Fruit fly (Drosophila melanogaster) whole organism, embryonic: ENCODE results near the gene CG5104.

Experiments used
- Asciz ChIP-seq: fragments of 200-800 bp; sonication (Bioruptor generic); optimal IDR thresholded peaks from 2 replicates; lab custom pipeline; 2017; ENCODE audit warnings: missing biosample characterization, mild to moderate bottlenecking, missing genetic modification characterization, missing genetic modification reagents
- B-H1 ChIP-seq: fragments of 200-800 bp; sonication (Bioruptor generic); IDR thresholded peaks from 3 replicates; pipeline ENCODE4 v1.3.6; 2022; ENCODE audit warnings: missing biosample characterization, missing genetic modification characterization
- Bdp1 ChIP-seq: fragments of 200-800 bp; sonication (Bioruptor generic); optimal IDR thresholded peaks from 3 replicates; lab custom pipeline; 2016; ENCODE audit warnings: missing biosample characterization, missing genetic modification characterization
- Bgb ChIP-seq: fragments of 200-800 bp; sonication (Bioruptor generic); IDR thresholded peaks from 2 replicates; pipeline ENCODE4 v1.3.6; 2022; ENCODE audit warnings: missing biosample characterization, missing genetic modification characterization; ENCODE audit not compliant: partially characterized antibody
- BtbVII ChIP-seq: fragments of 200-800 bp; sonication (Bioruptor generic); optimal IDR thresholded peaks from 3 replicates; lab custom pipeline; 2017; ENCODE audit warnings: missing biosample characterization, mild to moderate bottlenecking, missing genetic modification characterization
- CG10147 ChIP-seq: fragments of 200-800 bp; sonication (Bioruptor generic); optimal IDR thresholded peaks from 2 replicates; lab custom pipeline; 2019; ENCODE audit warnings: missing biosample characterization, mild to moderate bottlenecking, missing genetic modification characterization, moderate library complexity
- CG11085 ChIP-seq: fragments of 200-800 bp; sonication (Bioruptor generic); IDR thresholded peaks from 2 replicates; pipeline ENCODE4 v1.3.6; 2022; ENCODE audit warnings: missing biosample characterization, missing genetic modification characterization
- CG11398 ChIP-seq: fragments of 200-800 bp; sonication (Bioruptor generic); optimal IDR thresholded peaks from 2 replicates; lab custom pipeline; 2016; ENCODE audit warnings: missing biosample characterization, missing genetic modification characterization
- CG12744 ChIP-seq: fragments of 200-800 bp; sonication (Bioruptor generic); optimal IDR thresholded peaks from 2 replicates; lab custom pipeline; 2016; ENCODE audit warnings: missing biosample characterization, missing genetic modification characterization
- CG1602 ChIP-seq: fragments of 200-800 bp; sonication (Bioruptor generic); optimal IDR thresholded peaks from 3 replicates; lab custom pipeline; 2016; ENCODE audit warnings: missing biosample characterization, missing genetic modification characterization
- CG17802 ChIP-seq: fragments of 200-800 bp; sonication (Bioruptor generic); optimal IDR thresholded peaks from 2 replicates; lab custom pipeline; 2018; ENCODE audit warnings: missing biosample characterization, mild to moderate bottlenecking, missing genetic modification characterization, moderate library complexity
- CG17829 ChIP-seq: fragments of 200-800 bp; optimal IDR thresholded peaks from 2 replicates; lab custom pipeline; 2019; ENCODE audit warnings: missing biosample characterization, mild to moderate bottlenecking, missing genetic modification characterization, moderate library complexity
- CG2889 ChIP-seq: fragments of 200-800 bp; sonication (Bioruptor generic); IDR thresholded peaks from 3 replicates; pipeline ENCODE4 v1.3.6; 2022; ENCODE audit warnings: missing biosample characterization, missing genetic modification characterization
- CG31388 ChIP-seq: fragments of 200-800 bp; sonication (Bioruptor generic); optimal IDR thresholded peaks from 2 replicates; lab custom pipeline; 2016; ENCODE audit warnings: missing biosample characterization, missing genetic modification characterization
- CG3163 ChIP-seq: fragments of 200-800 bp; sonication (Bioruptor generic); optimal IDR thresholded peaks from 3 replicates; lab custom pipeline; 2016; ENCODE audit warnings: missing biosample characterization, missing genetic modification characterization
- CG42726 ChIP-seq: fragments of 200-800 bp; sonication (Bioruptor generic); IDR thresholded peaks from 2 replicates; pipeline ENCODE4 v1.3.6; 2022; ENCODE audit warnings: missing biosample characterization, missing genetic modification characterization; ENCODE audit not compliant: partially characterized antibody
- CG4617 ChIP-seq: fragments of 200-800 bp; sonication (Bioruptor generic); optimal IDR thresholded peaks from 3 replicates; lab custom pipeline; 2016; ENCODE audit warnings: missing biosample characterization, missing genetic modification characterization, borderline replicate concordance
- CG7963 ChIP-seq: fragments of 200-800 bp; sonication (Bioruptor generic); IDR thresholded peaks from 3 replicates; pipeline ENCODE4 v1.3.6; 2022; ENCODE audit warnings: missing biosample characterization, missing genetic modification characterization; ENCODE audit not compliant: partially characterized antibody
- CG8359 ChIP-seq: fragments of 200-800 bp; sonication (Bioruptor generic); optimal IDR thresholded peaks from 2 replicates; lab custom pipeline; 2017; ENCODE audit warnings: missing biosample characterization, mild to moderate bottlenecking, missing genetic modification characterization, borderline replicate concordance
- CG8924 ChIP-seq: fragments of 200-800 bp; optimal IDR thresholded peaks from 3 replicates; lab custom pipeline; 2019; ENCODE audit warnings: missing biosample characterization, mild to moderate bottlenecking, missing genetic modification characterization, moderate library complexity
- CG8944 ChIP-seq: fragments of 200-800 bp; sonication (Bioruptor generic); optimal IDR thresholded peaks from 3 replicates; lab custom pipeline; 2016; ENCODE audit warnings: missing biosample characterization, missing genetic modification characterization
- CTCF ChIP-seq: fragments of 200-800 bp; sonication (Bioruptor generic); optimal IDR thresholded peaks from 2 replicates; lab custom pipeline; 2017; ENCODE audit warnings: missing biosample characterization, mild to moderate bottlenecking, missing genetic modification characterization, moderate library complexity
- D19B ChIP-seq: fragments of 200-800 bp; sonication (Bioruptor generic); optimal IDR thresholded peaks from 2 replicates; lab custom pipeline; 2017; ENCODE audit warnings: missing biosample characterization, mild to moderate bottlenecking, missing genetic modification characterization
- Dip3 ChIP-seq: fragments of 200-800 bp; sonication (Bioruptor generic); optimal IDR thresholded peaks from 3 replicates; lab custom pipeline; 2016; ENCODE audit warnings: missing biosample characterization, missing genetic modification characterization
- Gsc ChIP-seq: fragments of 200-800 bp; sonication (Bioruptor generic); IDR thresholded peaks from 2 replicates; pipeline ENCODE4 v1.3.6; 2022; ENCODE audit warnings: missing biosample characterization, missing genetic modification characterization
- NC2α ChIP-seq: fragments of 200-800 bp; sonication (Bioruptor generic); optimal IDR thresholded peaks from 2 replicates; lab custom pipeline; 2016; ENCODE audit warnings: missing biosample characterization, missing genetic modification characterization
- NK7.1 ChIP-seq: fragments of 200-800 bp; sonication (Bioruptor generic); optimal IDR thresholded peaks from 3 replicates; lab custom pipeline; 2016; ENCODE audit warnings: missing biosample characterization, missing genetic modification characterization
- PHDP ChIP-seq: fragments of 200-800 bp; sonication (Bioruptor generic); optimal IDR thresholded peaks from 3 replicates; lab custom pipeline; 2018; ENCODE audit warnings: missing biosample characterization, mild to moderate bottlenecking, missing genetic modification characterization, moderate library complexity
- ap ChIP-seq: fragments of 200-800 bp; sonication (Bioruptor generic); IDR thresholded peaks from 2 replicates; pipeline ENCODE4 v1.3.6; 2022; ENCODE audit warnings: missing biosample characterization, missing genetic modification characterization
- ato ChIP-seq: fragments of 200-800 bp; sonication (Bioruptor generic); IDR thresholded peaks from 2 replicates; pipeline ENCODE4 v1.3.6; 2022; ENCODE audit warnings: missing biosample characterization, missing genetic modification characterization; ENCODE audit not compliant: partially characterized antibody
- bab2 ChIP-seq: fragments of 200-800 bp; sonication (Bioruptor generic); optimal IDR thresholded peaks from 2 replicates; lab custom pipeline; 2016; ENCODE audit warnings: missing biosample characterization, missing genetic modification characterization
- bbx ChIP-seq: fragments of 200-800 bp; sonication (Bioruptor generic); IDR thresholded peaks from 2 replicates; pipeline ENCODE4 v1.3.6; 2022; ENCODE audit warnings: missing biosample characterization, missing genetic modification characterization; ENCODE audit not compliant: partially characterized antibody
- caup ChIP-seq: fragments of 200-800 bp; sonication (Bioruptor generic); optimal IDR thresholded peaks from 3 replicates; lab custom pipeline; 2017; ENCODE audit warnings: missing biosample characterization, mild to moderate bottlenecking, missing genetic modification characterization, moderate library complexity; ENCODE audit not compliant: severe bottlenecking
- fru ChIP-seq: fragments of >200 bp; optimal IDR thresholded peaks from 2 replicates; lab custom pipeline; 2017
- gro ChIP-seq: fragments of 200-800 bp; sonication (Bioruptor generic); optimal IDR thresholded peaks from 2 replicates; lab custom pipeline; 2016; ENCODE audit warnings: missing biosample characterization, missing genetic modification characterization
- gsb ChIP-seq: fragments of 200-800 bp; sonication (Bioruptor generic); IDR thresholded peaks from 2 replicates; pipeline ENCODE4 v1.3.6; 2022; ENCODE audit warnings: missing biosample characterization, missing genetic modification characterization
- hbn ChIP-seq: fragments of 200-800 bp; sonication (Bioruptor generic); IDR thresholded peaks from 2 replicates; pipeline ENCODE4 v1.3.6; 2022; ENCODE audit warnings: missing biosample characterization, missing genetic modification characterization; ENCODE audit not compliant: partially characterized antibody
- jumu ChIP-seq: fragments of 200-800 bp; sonication (Bioruptor generic); optimal IDR thresholded peaks from 3 replicates; lab custom pipeline; 2016; ENCODE audit warnings: missing biosample characterization, missing genetic modification characterization
- knrl ChIP-seq: fragments of 200-800 bp; sonication (Bioruptor generic); IDR thresholded peaks from 3 replicates; pipeline ENCODE4 v1.3.6; 2022; ENCODE audit warnings: missing biosample characterization, missing genetic modification characterization; ENCODE audit not compliant: partially characterized antibody
- mld ChIP-seq: fragments of 200-800 bp; sonication (Bioruptor generic); IDR thresholded peaks from 3 replicates; pipeline ENCODE4 v1.3.6; 2022; ENCODE audit warnings: missing biosample characterization, missing genetic modification characterization; ENCODE audit not compliant: partially characterized antibody
- odd ChIP-seq: fragments of 200-800 bp; sonication (Bioruptor generic); optimal IDR thresholded peaks from 2 replicates; lab custom pipeline; 2017; ENCODE audit warnings: missing biosample characterization, mild to moderate bottlenecking, missing genetic modification characterization
- onecut ChIP-seq: fragments of 200-800 bp; sonication (Bioruptor generic); IDR thresholded peaks from 2 replicates; pipeline ENCODE4 v1.3.6; 2022; ENCODE audit warnings: missing biosample characterization, missing genetic modification characterization
- otp ChIP-seq: fragments of 200-800 bp; sonication (Bioruptor generic); IDR thresholded peaks from 3 replicates; pipeline ENCODE4, ENCODE4 v1.3.6; 2022; ENCODE audit warnings: missing biosample characterization, missing genetic modification characterization
- prd ChIP-seq, 3 experiments: fragments of >200 bp in 2 of 3; fragments of 200-800 bp in 1 of 3; sonication (Bioruptor generic) in 1 of 3; optimal IDR thresholded peaks in 2 of 3; IDR thresholded peaks in 1 of 3; 2 replicates in 2 of 3; 3 replicates in 1 of 3; pipeline versions ENCODE4 v1.3.6 to Lab custom; 2017 to 2022; ENCODE audit warnings: missing biosample characterization in 1 of 3, missing genetic modification characterization in 1 of 3
- pum ChIP-seq: fragments of 200-800 bp; sonication (Bioruptor generic); optimal IDR thresholded peaks from 2 replicates; lab custom pipeline; 2016; ENCODE audit warnings: missing biosample characterization, missing genetic modification characterization
- ranshi ChIP-seq: fragments of 200-800 bp; sonication (Bioruptor generic); IDR thresholded peaks from 2 replicates; pipeline ENCODE4 v1.3.6; 2022; ENCODE audit warnings: missing biosample characterization, missing genetic modification characterization
- schlank ChIP-seq: fragments of 200-800 bp; sonication (Bioruptor generic); optimal IDR thresholded peaks from 2 replicates; lab custom pipeline; 2018; ENCODE audit warnings: missing biosample characterization, mild to moderate bottlenecking, missing genetic modification characterization
- sd ChIP-seq: fragments of 200-800 bp; sonication (Bioruptor generic); optimal IDR thresholded peaks from 3 replicates; lab custom pipeline; 2018; ENCODE audit warnings: missing biosample characterization, mild to moderate bottlenecking, missing genetic modification characterization, moderate library complexity
- sr ChIP-seq: fragments of 200-800 bp; sonication (Bioruptor generic); IDR thresholded peaks from 3 replicates; pipeline ENCODE4 v1.3.6; 2022; ENCODE audit warnings: missing biosample characterization, missing genetic modification characterization
- stwl ChIP-seq: fragments of 200-800 bp; sonication (Bioruptor generic); optimal IDR thresholded peaks from 3 replicates; lab custom pipeline; 2018; ENCODE audit warnings: missing biosample characterization, mild to moderate bottlenecking, missing genetic modification characterization, moderate library complexity
- tup ChIP-seq: fragments of 200-800 bp; sonication (Bioruptor generic); optimal IDR thresholded peaks from 2 replicates; lab custom pipeline; 2016; ENCODE audit warnings: missing biosample characterization, mild to moderate bottlenecking, missing genetic modification characterization, moderate library complexity

Gene CG5104

DNA sequence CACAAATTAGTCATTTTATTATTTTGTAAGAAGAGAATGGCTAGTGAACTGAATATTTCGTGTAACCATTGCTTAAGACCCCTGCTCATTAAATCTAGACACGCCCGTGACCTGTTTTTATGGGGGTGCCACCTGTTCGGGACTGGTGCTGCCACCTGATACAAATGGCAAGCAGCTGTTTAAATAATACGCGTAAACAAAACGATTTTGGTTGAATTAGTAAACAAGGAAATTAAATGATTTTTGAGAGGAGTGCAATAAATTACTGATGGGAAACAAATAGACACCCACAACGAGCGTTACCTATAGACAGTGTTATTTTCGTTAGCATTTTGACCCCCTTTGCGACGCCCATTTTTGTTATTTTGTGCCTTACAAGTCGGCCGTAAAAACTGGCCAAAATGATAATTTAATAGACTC lies 46.0 kb upstream of the CG5104 start (continued):
- no peak for TF ChIP-seq ato (GFP tag; lab: Robert Waterston, UW)
- TF ChIP-seq CG8359: no peak
- TF ChIP-seq Dip3 (GFP tag; lab: Kevin White, UChicago): peak; percentile 88
- no peak for TF ChIP-seq bbx (GFP tag; lab: Robert Waterston, UW)
- peak; percentile 72 for TF ChIP-seq stwl
- TF ChIP-seq Asciz (GFP tag; lab: Kevin White, UChicago): peak; percentile 71
- peak; percentile 53 for TF ChIP-seq NC2α
- peak; percentile 91 for TF ChIP-seq PHDP (tag; lab: Kevin White, UChicago)
- peak; percentile 74 for TF ChIP-seq CG12744
- TF ChIP-seq CG4617 (GFP tag; lab: Kevin White, UChicago): peak; percentile 91
- TF ChIP-seq D19B (GFP tag; lab: Kevin White, UChicago): peak; percentile 57
- TF ChIP-seq Bgb (GFP tag; lab: Robert Waterston, UW): no peak
- TF ChIP-seq otp: no peak
- peak; percentile 27 for TF ChIP-seq CTCF (GFP tag; lab: Kevin White, UChicago)
- peak; percentile 81 for TF ChIP-seq odd (GFP tag; lab: Kevin White, UChicago)
- no peak for TF ChIP-seq hbn
- TF ChIP-seq CG17829 (tag; lab: Kevin White, UChicago): peak; percentile 80
- TF ChIP-seq caup: peak; percentile 93
- TF ChIP-seq CG10147 (GFP tag; lab: Kevin White, UChicago): peak; percentile 77
- peak; percentile 73 for TF ChIP-seq onecut
- TF ChIP-seq BtbVII (GFP tag; lab: Kevin White, UChicago): peak; percentile 84
- peak; percentile 66 for TF ChIP-seq CG31388 (GFP tag; lab: Kevin White, UChicago)
- peak; percentile 87 for TF ChIP-seq jumu (GFP tag; lab: Kevin White, UChicago)
- TF ChIP-seq CG42726: no peak
- no peak for TF ChIP-seq mld (GFP tag; lab: Robert Waterston, UW)
- TF ChIP-seq ap: no peak
- peak; percentile 77 for TF ChIP-seq Bdp1 (GFP tag; lab: Kevin White, UChicago)
- no peak for TF ChIP-seq sr (GFP tag; lab: Robert Waterston, UW)
- peak; percentile 58 for TF ChIP-seq sd (tag; lab: Kevin White, UChicago)
- TF ChIP-seq gro (GFP tag; lab: Kevin White, UChicago): peak; percentile 90
- peak; percentile 89 for TF ChIP-seq CG8944 (GFP tag; lab: Kevin White, UChicago)
- TF ChIP-seq CG3163 (GFP tag; lab: Kevin White, UChicago): peak; percentile 67
- no peak for TF ChIP-seq ranshi (GFP tag; lab: Robert Waterston, UW)
- TF ChIP-seq CG11085 (GFP tag; lab: Robert Waterston, UW): no peak
- peak; percentile 64 for TF ChIP-seq CG17802 (tag; lab: Kevin White, UChicago)
- no peak for TF ChIP-seq prd (optimal IDR thresholded peaks at IDR 0.05; lab: Kevin White, UChicago)
- TF ChIP-seq prd (GFP tag; IDR thresholded peaks at IDR 0.05; lab: Robert Waterston, UW): no peak
- no peak for TF ChIP-seq knrl (GFP tag; lab: Robert Waterston, UW)
- TF ChIP-seq Gsc (GFP tag; lab: Robert Waterston, UW): no peak
- TF ChIP-seq NK7.1 (GFP tag; lab: Kevin White, UChicago): peak; percentile 66
- TF ChIP-seq CG8924 (tag; lab: Kevin White, UChicago): peak; percentile 91
- no peak for TF ChIP-seq gsb (GFP tag; lab: Robert Waterston, UW)
- TF ChIP-seq pum (GFP tag; lab: Kevin White, UChicago): peak; percentile 80
- no peak for TF ChIP-seq B-H1
- peak; percentile 74 for TF ChIP-seq schlank (tag; lab: Kevin White, UChicago)
- TF ChIP-seq CG1602 (GFP tag; lab: Kevin White, UChicago): peak; percentile 91
- peak; percentile 87 for TF ChIP-seq tup (GFP tag; lab: Kevin White, UChicago)
- peak; percentile 89 for TF ChIP-seq bab2 (GFP tag; lab: Kevin White, UChicago)
- no peak for TF ChIP-seq CG2889 (GFP tag; lab: Robert Waterston, UW)
- TF ChIP-seq CG11398: peak; percentile 78
- TF ChIP-seq fru (lab: Kevin White, UChicago): no peak
- no peak for TF ChIP-seq CG7963 (GFP tag; lab: Robert Waterston, UW)
